Fruit fly (Drosophila melanogaster) whole organism, embryonic: ENCODE measurements around the gene NijC.

ENCODE experiments used
- Bgb ChIP-seq: fragments of 200-800 bp; sonication (Bioruptor generic); IDR thresholded peaks from 2 replicates; pipeline ENCODE4 v1.3.6; 2022; ENCODE audit warnings: missing biosample characterization, missing genetic modification characterization; ENCODE audit not compliant: partially characterized antibody
- CG10209 ChIP-seq: fragments of 200-800 bp; sonication (Bioruptor generic); optimal IDR thresholded peaks from 3 replicates; lab custom pipeline; 2017; ENCODE audit warnings: missing biosample characterization, mild to moderate bottlenecking, missing genetic modification characterization, missing genetic modification reagents
- CG11696 ChIP-seq: fragments of 200-800 bp; sonication (Bioruptor generic); IDR thresholded peaks from 2 replicates; pipeline ENCODE4 v1.3.6; 2022; ENCODE audit warnings: missing biosample characterization, missing genetic modification characterization
- CG12071 ChIP-seq: fragments of 200-800 bp; sonication (Bioruptor generic); optimal IDR thresholded peaks from 3 replicates; lab custom pipeline; 2018; ENCODE audit warnings: missing biosample characterization, mild to moderate bottlenecking, missing genetic modification characterization
- CG12219 ChIP-seq: fragments of 200-800 bp; sonication (Bioruptor generic); optimal IDR thresholded peaks from 3 replicates; lab custom pipeline; 2018; ENCODE audit warnings: missing biosample characterization, mild to moderate bottlenecking, missing genetic modification characterization
- CG12769 ChIP-seq: fragments of 200-800 bp; sonication (Bioruptor generic); optimal IDR thresholded peaks from 2 replicates; lab custom pipeline; 2019; ENCODE audit warnings: missing biosample characterization, mild to moderate bottlenecking, missing genetic modification characterization, moderate library complexity
- CG13424 ChIP-seq: fragments of 200-800 bp; sonication (Bioruptor generic); optimal IDR thresholded peaks from 2 replicates; lab custom pipeline; 2019; ENCODE audit warnings: missing biosample characterization, mild to moderate bottlenecking, missing genetic modification characterization, moderate library complexity
- CG15073 ChIP-seq: fragments of 200-800 bp; sonication (Bioruptor generic); optimal IDR thresholded peaks from 2 replicates; lab custom pipeline; 2016; ENCODE audit warnings: missing biosample characterization, missing genetic modification characterization
- CG17359 ChIP-seq: fragments of 200-800 bp; sonication (Bioruptor generic); optimal IDR thresholded peaks from 3 replicates; lab custom pipeline; 2018; ENCODE audit warnings: missing biosample characterization, mild to moderate bottlenecking, missing genetic modification characterization, moderate library complexity
- CG1792 ChIP-seq: fragments of 200-800 bp; sonication (Bioruptor generic); optimal IDR thresholded peaks from 2 replicates; lab custom pipeline; 2016; ENCODE audit warnings: missing biosample characterization, missing genetic modification characterization
- CG18476 ChIP-seq: fragments of 200-800 bp; sonication (Bioruptor generic); optimal IDR thresholded peaks from 2 replicates; lab custom pipeline; 2016; ENCODE audit warnings: missing biosample characterization, mild to moderate bottlenecking, missing genetic modification characterization
- CG31388 ChIP-seq: fragments of 200-800 bp; sonication (Bioruptor generic); optimal IDR thresholded peaks from 2 replicates; lab custom pipeline; 2016; ENCODE audit warnings: missing biosample characterization, missing genetic modification characterization
- CG34422 ChIP-seq: fragments of 200-800 bp; sonication (Bioruptor generic); IDR thresholded peaks from 3 replicates; pipeline ENCODE4 v1.3.6; 2022; ENCODE audit warnings: missing biosample characterization, missing genetic modification characterization
- CG42726 ChIP-seq: fragments of 200-800 bp; sonication (Bioruptor generic); IDR thresholded peaks from 2 replicates; pipeline ENCODE4 v1.3.6; 2022; ENCODE audit warnings: missing biosample characterization, missing genetic modification characterization; ENCODE audit not compliant: partially characterized antibody
- CG4854 ChIP-seq: fragments of 200-800 bp; sonication (Bioruptor generic); optimal IDR thresholded peaks from 2 replicates; lab custom pipeline; 2016; ENCODE audit warnings: missing biosample characterization, missing genetic modification characterization, inconsistent platforms
- CG5245 ChIP-seq: fragments of 200-800 bp; sonication (Bioruptor generic); optimal IDR thresholded peaks from 3 replicates; lab custom pipeline; 2016; ENCODE audit warnings: missing biosample characterization, missing genetic modification characterization
- CG6689 ChIP-seq: fragments of 200-800 bp; sonication (Bioruptor generic); IDR thresholded peaks from 2 replicates; pipeline ENCODE4 v1.3.6; 2022; ENCODE audit warnings: missing biosample characterization, missing genetic modification characterization
- CG8281 ChIP-seq: fragments of 200-800 bp; sonication (Bioruptor generic); optimal IDR thresholded peaks from 2 replicates; lab custom pipeline; 2018; ENCODE audit warnings: missing biosample characterization, mild to moderate bottlenecking, missing genetic modification characterization, moderate library complexity
- CG9609 ChIP-seq: fragments of 200-800 bp; sonication (Bioruptor generic); optimal IDR thresholded peaks from 3 replicates; lab custom pipeline; 2016; ENCODE audit warnings: missing biosample characterization, missing genetic modification characterization
- CG9932 ChIP-seq: fragments of 200-800 bp; sonication (Bioruptor generic); IDR thresholded peaks from 2 replicates; pipeline ENCODE4 v1.3.6; 2022; ENCODE audit warnings: missing biosample characterization, missing genetic modification characterization
- H15 ChIP-seq: fragments of 200-800 bp; sonication (Bioruptor generic); IDR thresholded peaks from 3 replicates; pipeline ENCODE4 v1.3.6; 2022; ENCODE audit warnings: missing biosample characterization, missing genetic modification characterization
- Hsf ChIP-seq: fragments of 200-800 bp; sonication (Bioruptor generic); optimal IDR thresholded peaks from 3 replicates; lab custom pipeline; 2016; ENCODE audit warnings: missing biosample characterization, missing genetic modification characterization
- Meics ChIP-seq: fragments of 200-800 bp; sonication (Bioruptor generic); optimal IDR thresholded peaks from 2 replicates; lab custom pipeline; 2017; ENCODE audit warnings: missing biosample characterization, mild to moderate bottlenecking, missing genetic modification characterization
- NC2α ChIP-seq: fragments of 200-800 bp; sonication (Bioruptor generic); optimal IDR thresholded peaks from 2 replicates; lab custom pipeline; 2016; ENCODE audit warnings: missing biosample characterization, missing genetic modification characterization
- PHDP ChIP-seq: fragments of 200-800 bp; sonication (Bioruptor generic); optimal IDR thresholded peaks from 3 replicates; lab custom pipeline; 2018; ENCODE audit warnings: missing biosample characterization, mild to moderate bottlenecking, missing genetic modification characterization, moderate library complexity
- Side ChIP-seq: fragments of 200-800 bp; sonication (Bioruptor generic); optimal IDR thresholded peaks from 2 replicates; lab custom pipeline; 2016; ENCODE audit warnings: missing biosample characterization, missing genetic modification characterization
- Sox102F ChIP-seq: fragments of 200-800 bp; sonication (Bioruptor generic); optimal IDR thresholded peaks from 2 replicates; lab custom pipeline; 2018; ENCODE audit warnings: missing biosample characterization, mild to moderate bottlenecking, missing genetic modification characterization, moderate library complexity
- Xbp1 ChIP-seq: fragments of 200-800 bp; sonication (Bioruptor generic); optimal IDR thresholded peaks from 3 replicates; lab custom pipeline; 2016; ENCODE audit warnings: missing biosample characterization, mild to moderate bottlenecking, missing genetic modification characterization
- Xrp1 ChIP-seq: fragments of 200-800 bp; sonication (Bioruptor generic); IDR thresholded peaks from 2 replicates; pipeline ENCODE4 v1.3.6; 2022; ENCODE audit warnings: missing biosample characterization, missing genetic modification characterization
- caup ChIP-seq: fragments of 200-800 bp; sonication (Bioruptor generic); optimal IDR thresholded peaks from 3 replicates; lab custom pipeline; 2017; ENCODE audit warnings: missing biosample characterization, mild to moderate bottlenecking, missing genetic modification characterization, moderate library complexity; ENCODE audit not compliant: severe bottlenecking
- chif ChIP-seq, 2 experiments: fragments of 200-800 bp; sonication (Bioruptor generic); optimal IDR thresholded peaks; 3 replicates each; lab custom pipeline; 2016; ENCODE audit warnings: missing biosample characterization in 2 of 2, missing genetic modification characterization in 2 of 2
- chn ChIP-seq: fragments of 200-800 bp; sonication (Bioruptor generic); optimal IDR thresholded peaks from 2 replicates; lab custom pipeline; 2016; ENCODE audit warnings: missing biosample characterization, missing genetic modification characterization
- disco-r ChIP-seq: fragments of 200-800 bp; sonication (Bioruptor generic); optimal IDR thresholded peaks from 2 replicates; lab custom pipeline; 2016; ENCODE audit warnings: missing biosample characterization, missing genetic modification characterization
- emc ChIP-seq: fragments of 200-800 bp; sonication (Bioruptor generic); optimal IDR thresholded peaks from 2 replicates; lab custom pipeline; 2016; ENCODE audit warnings: missing biosample characterization, missing genetic modification characterization
- fru ChIP-seq: fragments of >200 bp; optimal IDR thresholded peaks from 2 replicates; lab custom pipeline; 2017
- gcm2 ChIP-seq: fragments of 200-800 bp; sonication (Bioruptor generic); optimal IDR thresholded peaks from 2 replicates; lab custom pipeline; 2016; ENCODE audit warnings: missing biosample characterization, missing genetic modification characterization
- gfzf ChIP-seq: fragments of 200-800 bp; sonication (Bioruptor generic); optimal IDR thresholded peaks from 2 replicates; lab custom pipeline; 2016; ENCODE audit warnings: missing biosample characterization, mild to moderate bottlenecking, missing genetic modification characterization, moderate library complexity
- jumu ChIP-seq: fragments of 200-800 bp; sonication (Bioruptor generic); optimal IDR thresholded peaks from 3 replicates; lab custom pipeline; 2016; ENCODE audit warnings: missing biosample characterization, missing genetic modification characterization
- kay ChIP-seq: fragments of 200-800 bp; sonication (Bioruptor generic); optimal IDR thresholded peaks from 2 replicates; lab custom pipeline; 2016; ENCODE audit warnings: missing biosample characterization, missing genetic modification characterization
- lmd ChIP-seq: fragments of 200-800 bp; sonication (Bioruptor generic); IDR thresholded peaks from 2 replicates; pipeline ENCODE4 v1.3.6; 2022; ENCODE audit warnings: missing biosample characterization, missing genetic modification characterization
- lov ChIP-seq, 2 experiments: fragments of 200-800 bp in 1 of 2; fragments of >200 bp in 1 of 2; sonication (Bioruptor generic) in 1 of 2; IDR thresholded peaks in 1 of 2; optimal IDR thresholded peaks in 1 of 2; 2 replicates in 1 of 2; 3 replicates in 1 of 2; pipeline versions ENCODE4 v1.3.6 to Lab custom; 2017 to 2022; ENCODE audit warnings: missing biosample characterization in 1 of 2, missing genetic modification characterization in 1 of 2
- pita ChIP-seq: fragments of 200-800 bp; sonication (Bioruptor generic); optimal IDR thresholded peaks from 2 replicates; lab custom pipeline; 2017; ENCODE audit warnings: missing biosample characterization, mild to moderate bottlenecking, missing genetic modification characterization
- repo ChIP-seq: fragments of 200-800 bp; sonication (Bioruptor generic); optimal IDR thresholded peaks from 2 replicates; lab custom pipeline; 2016; ENCODE audit warnings: missing biosample characterization, missing genetic modification characterization
- salm ChIP-seq: fragments of 200-800 bp; sonication (Bioruptor generic); optimal IDR thresholded peaks from 2 replicates; lab custom pipeline; 2018; ENCODE audit warnings: missing biosample characterization, mild to moderate bottlenecking, missing genetic modification characterization
- tap ChIP-seq: fragments of 200-800 bp; optimal IDR thresholded peaks from 3 replicates; lab custom pipeline; 2019; ENCODE audit warnings: missing biosample characterization, mild to moderate bottlenecking, missing genetic modification characterization, moderate library complexity
- tio ChIP-seq: fragments of 200-800 bp; sonication (Bioruptor generic); optimal IDR thresholded peaks from 2 replicates; lab custom pipeline; 2017; ENCODE audit warnings: missing biosample characterization, missing genetic modification characterization, inconsistent platforms
- tup ChIP-seq: fragments of 200-800 bp; sonication (Bioruptor generic); optimal IDR thresholded peaks from 2 replicates; lab custom pipeline; 2016; ENCODE audit warnings: missing biosample characterization, mild to moderate bottlenecking, missing genetic modification characterization, moderate library complexity
- vvl ChIP-seq: fragments of 200-800 bp; sonication (Bioruptor generic); IDR thresholded peaks from 2 replicates; pipeline ENCODE4 v1.3.6; 2022; ENCODE audit warnings: missing biosample characterization, missing genetic modification characterization
- zfh2 ChIP-seq: fragments of 200-800 bp; sonication (Bioruptor generic); optimal IDR thresholded peaks from 2 replicates; lab custom pipeline; 2016; ENCODE audit warnings: missing biosample characterization, missing genetic modification characterization

Gene NijC

DNA sequence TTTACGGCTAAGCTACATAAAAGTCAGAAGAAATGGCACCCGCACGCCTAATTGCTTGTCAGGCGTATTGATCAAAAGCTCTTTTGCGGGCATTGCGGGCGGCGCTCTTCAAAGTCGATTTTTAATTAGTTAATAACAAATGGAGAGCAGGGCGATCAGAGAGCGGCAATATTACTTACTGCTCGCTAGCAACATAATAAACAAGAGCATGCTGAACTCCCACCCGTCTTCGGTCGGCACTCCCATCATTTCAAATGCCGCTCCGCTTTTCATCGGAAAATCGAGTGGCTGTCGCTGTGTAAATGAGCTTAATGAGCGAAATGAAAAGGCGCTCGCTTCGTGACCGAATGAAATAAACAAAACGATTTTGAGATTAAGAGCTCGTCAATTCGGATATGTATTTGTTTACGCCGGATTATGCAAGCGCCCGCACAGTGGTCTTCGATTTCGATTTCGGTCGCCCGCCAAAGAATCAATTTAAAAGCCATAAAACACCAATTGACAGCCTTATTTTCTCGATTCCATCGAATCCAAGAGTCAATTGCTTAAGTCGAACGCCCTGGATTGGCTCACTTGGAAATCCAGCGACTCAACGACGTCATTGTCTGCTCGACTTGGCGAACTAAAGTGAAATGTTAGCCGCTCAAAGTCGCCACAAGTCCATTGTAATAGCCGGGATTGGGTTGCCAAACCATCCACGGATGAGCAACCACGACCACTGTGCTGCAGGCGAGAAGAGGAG, 41.2 kb upstream of the NijC start (continued):
- peak; percentile 17 for TF ChIP-seq CG1792 (GFP tag; lab: Kevin White, UChicago)
- TF ChIP-seq lov (optimal IDR thresholded peaks at IDR 0.05; lab: Kevin White, UChicago), result no peak
- TF ChIP-seq lov (GFP tag; IDR thresholded peaks at IDR 0.05; lab: Robert Waterston, UW), result 0 out of 3 replicates have a peak, but pooled peaks have one; percentile 17
- TF ChIP-seq kay (GFP tag; lab: Kevin White, UChicago), result peak; percentile 57
- TF ChIP-seq emc, result peak; percentile 52
- TF ChIP-seq CG9609 (GFP tag; lab: Kevin White, UChicago), result peak; percentile 84
- TF ChIP-seq CG34422 (GFP tag; lab: Robert Waterston, UW), result peak; percentile 77; the same call in 2 of the 3 replicates
- TF ChIP-seq PHDP (tag; lab: Kevin White, UChicago), result peak; percentile 87
- TF ChIP-seq CG31388, result no peak
- peak; percentile 77 for TF ChIP-seq tap (tag; lab: Kevin White, UChicago)
- peak; percentile 75 for TF ChIP-seq H15 (GFP tag; lab: Robert Waterston, UW)
- TF ChIP-seq caup (GFP tag; lab: Kevin White, UChicago), result peak; percentile 60
- TF ChIP-seq Meics (GFP tag; lab: Kevin White, UChicago), result peak; percentile 81
- peak; percentile 77 for TF ChIP-seq vvl (GFP tag; lab: Robert Waterston, UW)
- TF ChIP-seq chn (GFP tag; lab: Kevin White, UChicago), result peak; percentile 79
- no peak for TF ChIP-seq CG42726
- peak; percentile 75 for TF ChIP-seq CG12071 (GFP tag; lab: Kevin White, UChicago)
- peak; percentile 77 for TF ChIP-seq tio (GFP tag; lab: Kevin White, UChicago)
- TF ChIP-seq CG8281 (tag; lab: Kevin White, UChicago), result peak; percentile 67
- peak; percentile 63 for TF ChIP-seq disco-r
- peak; percentile 92 for TF ChIP-seq lmd (GFP tag; lab: Robert Waterston, UW)
- peak; percentile 76 for TF ChIP-seq CG9932
- TF ChIP-seq NC2α (GFP tag; lab: Kevin White, UChicago), result peak; percentile 75
- TF ChIP-seq CG6689, result peak; percentile 86
- TF ChIP-seq tup (GFP tag; lab: Kevin White, UChicago), result peak; percentile 45
- TF ChIP-seq CG12769, result peak; percentile 66
- TF ChIP-seq CG5245 (GFP tag; lab: Kevin White, UChicago), result peak; percentile 58
- peak; percentile 66 for TF ChIP-seq repo (GFP tag; lab: Kevin White, UChicago)
- no peak for TF ChIP-seq gfzf (GFP tag; lab: Kevin White, UChicago)
- TF ChIP-seq CG12219 (GFP tag; lab: Kevin White, UChicago), result peak; percentile 85
- TF ChIP-seq zfh2 (GFP tag; lab: Kevin White, UChicago), result peak; percentile 69
- TF ChIP-seq jumu (GFP tag; lab: Kevin White, UChicago), result peak; percentile 80
- peak; percentile 68 for TF ChIP-seq Side (GFP tag; lab: Kevin White, UChicago)
- TF ChIP-seq salm (tag; lab: Kevin White, UChicago), result peak; percentile 72
- TF ChIP-seq pita (GFP tag; lab: Kevin White, UChicago), result no peak
- TF ChIP-seq CG15073 (GFP tag; lab: Kevin White, UChicago), result peak; percentile 32
- peak; percentile 81 for TF ChIP-seq Xbp1
- TF ChIP-seq chif (GFP tag; optimal IDR thresholded peaks at IDR 0.05; lab: Kevin White, UChicago), result peak; percentile 75 to 77
- no peak for TF ChIP-seq Bgb
- TF ChIP-seq CG4854 (GFP tag; lab: Kevin White, UChicago), result peak; percentile 44
- 0 out of 2 replicates have a peak, but pooled peaks have one; percentile 46 for TF ChIP-seq CG11696 (GFP tag; lab: Robert Waterston, UW)
- peak; percentile 32 for TF ChIP-seq CG18476
- TF ChIP-seq gcm2, result peak; percentile 56
- peak; percentile 88 for TF ChIP-seq CG13424 (tag; lab: Kevin White, UChicago)
- TF ChIP-seq Xrp1 (GFP tag; lab: Robert Waterston, UW), result peak; percentile 64
- no peak for TF ChIP-seq fru (lab: Kevin White, UChicago)
- peak; percentile 72 for TF ChIP-seq Hsf (GFP tag; lab: Kevin White, UChicago)
- peak; percentile 95 for TF ChIP-seq Sox102F (GFP tag; lab: Kevin White, UChicago)
- TF ChIP-seq CG10209, result peak; percentile 86
- TF ChIP-seq CG17359, result peak; percentile 83
